Worm (Caenorhabditis elegans): Measurements from ENCODE around the gene F35C5.12.

F35C5.12 gene

ce11 chrII:12914514-12915075 lies at the start of gene F35C5.12:
Gene F35C5.12 (minus strand): TSS chrII:12914564.
- TF ChIP-seq ces-1 (GFP tag; optimal IDR thresholded peaks at IDR 0.05) (no peak), sem-2 (GFP tag; optimal IDR thresholded peaks at IDR 0.05) (no peak), unc-120 (tag; optimal IDR thresholded peaks at IDR 0.05; ENCODE audit: poor library complexity, severe bottlenecking) (peak; percentile 33), snpc-4 (tag; optimal IDR thresholded peaks at IDR 0.05) (no peak)

ce11 chrII:12961743-12962142 lies 47.4 kb upstream of the F35C5.12 start:
- TF ChIP-seq elt-3 (tag; optimal IDR thresholded peaks at IDR 0.05) (no peak), lin-32 (GFP tag; optimal IDR thresholded peaks at IDR 0.05) (no peak), ceh-39 (tag; optimal IDR thresholded peaks at IDR 0.05) (no peak), ceh-83 (GFP tag; optimal IDR thresholded peaks at IDR 0.05) (no peak), flh-1 (GFP tag; optimal IDR thresholded peaks at IDR 0.05) (no peak), lin-13 (tag; optimal IDR thresholded peaks at IDR 0.05) (no peak), drap-1 (GFP tag; optimal IDR thresholded peaks at IDR 0.05) (no peak), ztf-11 (tag; optimal IDR thresholded peaks at IDR 0.05) (no peak), blmp-1 (tag; optimal IDR thresholded peaks at IDR 0.05) (no peak), sem-2 (GFP tag; optimal IDR thresholded peaks at IDR 0.05) (no peak), tbx-8 (GFP tag; optimal IDR thresholded peaks at IDR 0.05) (no peak), unc-39 (tag; optimal IDR thresholded peaks at IDR 0.05) (no peak), sptf-1 (tag; optimal IDR thresholded peaks at IDR 0.05) (no peak), hlh-1 (tag; optimal IDR thresholded peaks at IDR 0.05) (no peak), bed-3 (GFP tag; optimal IDR thresholded peaks at IDR 0.05) (no peak), zip-8 (tag; optimal IDR thresholded peaks at IDR 0.05) (no peak), cnd-1 (tag; optimal IDR thresholded peaks at IDR 0.05) (no peak), pha-4 (tag; optimal IDR thresholded peaks at IDR 0.05) (no peak)

- TF ChIP-seq tbx-8 (GFP tag; optimal IDR thresholded peaks at IDR 0.05) (no peak), zip-8 (tag; optimal IDR thresholded peaks at IDR 0.05) (no peak), unc-62 (GFP tag; optimal IDR thresholded peaks at IDR 0.05) (no peak), ceh-39 (tag; optimal IDR thresholded peaks at IDR 0.05) (no peak), snpc-4 (tag; optimal IDR thresholded peaks at IDR 0.05) (no peak), unc-120 (tag; optimal IDR thresholded peaks at IDR 0.05; ENCODE audit: poor library complexity, severe bottlenecking) (no peak), nhr-2 (tag; optimal IDR thresholded peaks at IDR 0.05) (no peak), elt-1 (tag; optimal IDR thresholded peaks at IDR 0.05; ENCODE audit: borderline replicate concordance, insufficient read depth) (no peak), sem-2 (GFP tag; optimal IDR thresholded peaks at IDR 0.05) (no peak), M03D4.4 (tag; optimal IDR thresholded peaks at IDR 0.05) (no peak), ztf-11 (tag; optimal IDR thresholded peaks at IDR 0.05) (no peak), blmp-1 (tag; optimal IDR thresholded peaks at IDR 0.05) (no peak), unc-39 (tag; optimal IDR thresholded peaks at IDR 0.05) (no peak), ham-2 (GFP tag; optimal IDR thresholded peaks at IDR 0.05) (no peak), bed-3 (GFP tag; optimal IDR thresholded peaks at IDR 0.05) (no peak), hlh-1 (tag; optimal IDR thresholded peaks at IDR 0.05) (no peak), lin-13 (tag; optimal IDR thresholded peaks at IDR 0.05) (no peak), lin-32 (GFP tag; optimal IDR thresholded peaks at IDR 0.05) (no peak), nhr-76 (tag; optimal IDR thresholded peaks at IDR 0.05) (no peak)
Measured at ce11 chrII:12961293-12961692, 46.9 kb upstream of the F35C5.12 start.

- TF ChIP-seq ham-2 (GFP tag; optimal IDR thresholded peaks at IDR 0.05), result peak; percentile 81
- TF ChIP-seq blmp-1 (tag; optimal IDR thresholded peaks at IDR 0.05), result no peak
Measured at ce11 chrII:12960206-12960605, 45.8 kb upstream of the F35C5.12 start.

ce11 chrII:12954670-12955069 lies 40.3 kb upstream of the F35C5.12 start, which contains the start of the genes Y38F1A.1 and Y38F1A.2:
Gene Y38F1A.1 (minus strand): TSS chrII:12954770.
Gene Y38F1A.2 (plus strand): TSS chrII:12954958.
- no peak for TF ChIP-seq nhr-12 (tag; optimal IDR thresholded peaks at IDR 0.05)
- TF ChIP-seq tbx-8 (GFP tag; optimal IDR thresholded peaks at IDR 0.05), result no peak
- TF ChIP-seq unc-120 (tag; optimal IDR thresholded peaks at IDR 0.05; ENCODE audit: poor library complexity, severe bottlenecking), result no peak
- TF ChIP-seq zip-8 (tag; optimal IDR thresholded peaks at IDR 0.05), result no peak
- no peak for TF ChIP-seq nhr-28 (tag; optimal IDR thresholded peaks at IDR 0.05)
- no peak for TF ChIP-seq ceh-83 (GFP tag; optimal IDR thresholded peaks at IDR 0.05)
- no peak for TF ChIP-seq lsy-2 (tag; optimal IDR thresholded peaks at IDR 0.05)
- no peak for TF ChIP-seq cnd-1 (tag; optimal IDR thresholded peaks at IDR 0.05)
